Worm (Caenorhabditis elegans): Measurements from ENCODE around the gene ZC262.4.

ZC262.4 gene

ce11 chrIII:8334432-8334831 is at the start of gene ZC262.4:
TSS of gene ZC262.4 (minus strand) at chrIII:8334532.
- TF ChIP-seq eyg-1 (tag; optimal IDR thresholded peaks at IDR 0.05) (no peak), K02D7.2 (tag; optimal IDR thresholded peaks at IDR 0.05) (no peak), C38D4.7 (GFP tag; optimal IDR thresholded peaks at IDR 0.05) (no peak), ama-1 (optimal IDR thresholded peaks at IDR 0.05) (no peak), tbx-2 (tag; optimal IDR thresholded peaks at IDR 0.05) (no peak)

DNA sequence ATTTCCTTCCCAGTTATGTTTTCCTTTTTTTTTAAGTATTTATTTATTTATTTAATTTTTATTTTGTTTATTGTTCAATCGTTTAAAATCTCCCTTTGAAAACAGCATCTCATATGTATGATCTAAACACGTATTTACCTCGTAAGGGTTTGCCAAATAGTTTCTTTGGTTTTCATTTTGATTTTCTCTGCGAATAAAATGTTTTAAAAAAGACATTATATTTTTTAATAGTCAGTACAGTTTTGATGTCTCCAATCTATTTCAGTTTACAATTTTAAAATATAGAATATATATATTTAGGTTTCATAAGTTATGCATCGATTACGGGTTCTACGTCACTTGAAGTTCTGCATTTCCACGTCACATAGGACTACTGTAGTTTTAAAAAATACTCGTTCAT is 46.3 kb upstream of the ZC262.4 start, which contains the start of gene R05D3.12:
Gene R05D3.12 (plus strand): TSS at position 301 of the 400 bp plus-strand sequence.
- TF ChIP-seq ceh-6 (GFP tag; optimal IDR thresholded peaks at IDR 0.05) (no peak), hlh-30 (tag; optimal IDR thresholded peaks at IDR 0.05; ENCODE audit: insufficient read depth) (no peak), ceh-45 (GFP tag; IDR thresholded peaks at IDR 0.05) (no peak), sox-2 (GFP tag; IDR thresholded peaks at IDR 0.05) (no peak), ceh-22 (tag; optimal IDR thresholded peaks at IDR 0.05) (no peak), pax-1 (tag; optimal IDR thresholded peaks at IDR 0.05) (no peak), pag-3 (tag; optimal IDR thresholded peaks at IDR 0.05; ENCODE audit: borderline replicate concordance) (no peak), ceh-30 (tag; optimal IDR thresholded peaks at IDR 0.05) (no peak), madf-2 (tag; optimal IDR thresholded peaks at IDR 0.05) (no peak), K09A11.1 (tag; optimal IDR thresholded peaks at IDR 0.05; ENCODE audit: insufficient read depth) (no peak), lim-6 (tag; optimal IDR thresholded peaks at IDR 0.05) (no peak), pha-4 (tag; optimal IDR thresholded peaks at IDR 0.05) (no peak)

ce11 chrIII:8375000-8375399 is 40.7 kb upstream of the ZC262.4 start, which contains the start of gene met-2:
TSS of gene met-2 (plus strand) at chrIII:8375300.
- TF ChIP-seq ttx-3 (tag; optimal IDR thresholded peaks at IDR 0.05) (no peak), pag-3 (tag; optimal IDR thresholded peaks at IDR 0.05; ENCODE audit: borderline replicate concordance) (no peak)

DNA sequence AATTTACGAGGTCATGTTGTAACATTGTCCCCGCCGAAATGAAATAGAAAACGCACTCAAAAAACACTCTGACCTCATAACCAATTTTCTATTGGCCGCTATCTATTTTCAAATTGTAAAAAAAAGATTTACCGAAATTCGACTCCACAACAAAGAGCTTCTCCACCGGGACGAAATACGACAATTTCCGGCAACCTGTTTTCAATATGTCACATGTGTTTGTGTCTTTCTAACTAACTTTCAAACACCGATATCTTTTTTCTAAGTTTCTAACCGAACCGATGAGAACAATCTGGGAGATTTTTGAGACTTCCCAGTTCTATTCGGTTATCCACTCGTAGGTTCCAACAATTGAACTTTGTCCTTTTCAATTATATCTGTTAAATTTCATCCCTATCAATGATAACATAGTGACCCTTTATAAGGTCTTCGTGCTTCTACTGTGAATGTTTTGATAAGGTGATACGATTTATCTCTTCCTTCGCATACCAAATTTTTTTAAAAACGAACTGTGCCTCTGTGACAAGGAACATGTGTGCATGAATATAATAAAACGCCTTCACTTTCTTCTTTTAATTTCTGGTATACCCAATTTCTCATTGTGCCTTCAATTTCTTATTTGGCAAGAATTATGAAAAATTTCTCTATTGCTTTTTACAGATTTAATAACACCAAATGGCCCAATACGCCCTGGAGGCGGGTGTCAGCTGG is 37.4 kb upstream of the ZC262.4 start, which contains the start of gene lmbr-1:
Gene lmbr-1 (plus strand): TSS at position 661 of the 711 bp plus-strand sequence.
- TF ChIP-seq tbx-7 (tag; optimal IDR thresholded peaks at IDR 0.05) (no peak), hlh-13 (GFP tag; optimal IDR thresholded peaks at IDR 0.05) (no peak), npax-4 (tag; optimal IDR thresholded peaks at IDR 0.05) (no peak), ceh-24 (tag; optimal IDR thresholded peaks at IDR 0.05) (no peak), ceh-34 (tag; optimal IDR thresholded peaks at IDR 0.05) (no peak), hlh-8 (tag; optimal IDR thresholded peaks at IDR 0.05) (no peak), ceh-48 (tag; optimal IDR thresholded peaks at IDR 0.05) (no peak), syd-9 (tag; optimal IDR thresholded peaks at IDR 0.05) (no peak), ttx-3 (tag; optimal IDR thresholded peaks at IDR 0.05) (no peak), K02D7.2 (tag; optimal IDR thresholded peaks at IDR 0.05) (no peak)

ce11 chrIII:8370846-8371257 is 36.5 kb upstream of the ZC262.4 start:
- peak; percentile 57 for TF ChIP-seq nfya-1 (tag; optimal IDR thresholded peaks at IDR 0.05)
- peak; percentile 1 for TF ChIP-seq ceh-31 (tag; optimal IDR thresholded peaks at IDR 0.05)
- peak; percentile 20 for TF ChIP-seq hlh-30 (tag; optimal IDR thresholded peaks at IDR 0.05; ENCODE audit: insufficient read depth)
- TF ChIP-seq pag-3 (tag; optimal IDR thresholded peaks at IDR 0.05; ENCODE audit: borderline replicate concordance): no peak

DNA sequence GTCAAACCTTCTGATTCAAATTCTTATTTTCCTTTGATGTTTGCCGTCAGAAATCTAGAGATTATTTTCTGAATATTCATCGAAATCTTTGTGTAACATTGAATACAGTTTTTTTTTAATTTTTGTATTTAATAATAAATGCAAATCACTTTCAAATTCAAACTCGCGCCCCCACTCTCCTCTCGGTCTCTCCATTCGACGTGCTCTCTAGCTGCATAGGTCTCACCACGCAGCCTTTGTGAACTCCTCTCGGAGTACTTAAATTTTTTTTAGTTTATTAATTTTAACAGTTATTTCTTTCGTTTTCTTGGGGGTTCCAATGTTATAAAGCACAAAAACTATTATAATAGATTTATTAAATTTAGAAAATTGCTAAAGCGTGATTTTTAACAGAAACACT is 35.9 kb upstream of the ZC262.4 start:
- TF ChIP-seq gmeb-2 (tag; optimal IDR thresholded peaks at IDR 0.05) (no peak), elt-4 (tag; optimal IDR thresholded peaks at IDR 0.05) (no peak), pha-2 (tag; optimal IDR thresholded peaks at IDR 0.05) (no peak), ceh-30 (tag; optimal IDR thresholded peaks at IDR 0.05) (no peak), ets-4 (tag; optimal IDR thresholded peaks at IDR 0.05) (no peak), npax-4 (tag; optimal IDR thresholded peaks at IDR 0.05) (no peak), C38D4.7 (GFP tag; optimal IDR thresholded peaks at IDR 0.05) (no peak), tbx-7 (tag; optimal IDR thresholded peaks at IDR 0.05) (no peak), odd-2 (tag; optimal IDR thresholded peaks at IDR 0.05) (no peak), dmd-4 (tag; optimal IDR thresholded peaks at IDR 0.05; ENCODE audit: borderline replicate concordance) (no peak), ceh-19 (GFP tag; optimal IDR thresholded peaks at IDR 0.05) (no peak), ama-1 (optimal IDR thresholded peaks at IDR 0.05) (no peak), ceh-2 (tag; optimal IDR thresholded peaks at IDR 0.05) (no peak), ceh-14 (tag; optimal IDR thresholded peaks at IDR 0.05) (no peak)

Data from whole organism, late embryonic.